Worm (Caenorhabditis elegans): ENCODE results near the gene spp-8.

DNA sequence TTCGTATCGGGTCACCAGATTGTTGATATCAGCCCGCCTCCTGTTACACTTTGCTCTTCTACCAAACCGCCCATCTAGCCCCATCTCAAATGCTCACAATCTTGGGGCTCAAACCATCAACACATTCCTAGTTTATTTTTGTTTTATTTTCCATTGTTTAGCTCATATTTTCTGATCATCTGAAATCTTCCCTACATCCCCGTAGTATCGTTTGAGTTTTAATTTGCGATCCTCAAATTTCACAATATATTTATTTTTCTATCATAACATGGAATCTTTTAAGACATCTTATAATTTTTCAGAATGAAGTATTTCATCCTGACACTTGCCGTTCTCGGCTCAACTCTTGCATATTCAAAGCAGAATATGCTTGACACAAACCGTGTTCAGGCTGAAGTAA lies 4.6 kb upstream of the spp-8 start, which contains the start of gene spp-10:
- TF ChIP-seq flt-1 (GFP tag; IDR thresholded peaks at IDR 0.05), result no peak
- no peak for TF ChIP-seq klf-2 (GFP tag; conservative IDR thresholded peaks at IDR 0.05)
- no peak for TF ChIP-seq ztf-23 (GFP tag; IDR thresholded peaks at IDR 0.05)
- no peak for TF ChIP-seq ref-1 (GFP tag; conservative IDR thresholded peaks at IDR 0.05)
- no peak for TF ChIP-seq med-1 (GFP tag; optimal IDR thresholded peaks at IDR 0.05; ENCODE audit: insufficient read depth)
- TF ChIP-seq cog-1 (tag; optimal IDR thresholded peaks at IDR 0.05), result no peak

Data from whole organism, midembryonic.